Fruit fly (Drosophila melanogaster) ovary, adult (tissue): ENCODE results near the gene CG5262.

Experiments
- CG17801 ChIP-seq: fragments of 200-800 bp; optimal IDR thresholded peaks from 2 replicates; lab custom pipeline; 2019; ENCODE audit warnings: missing biosample characterization, mild to moderate bottlenecking, missing genetic modification characterization, moderate library complexity; ENCODE audit not compliant: partially characterized antibody

Gene CG5262

DNA sequence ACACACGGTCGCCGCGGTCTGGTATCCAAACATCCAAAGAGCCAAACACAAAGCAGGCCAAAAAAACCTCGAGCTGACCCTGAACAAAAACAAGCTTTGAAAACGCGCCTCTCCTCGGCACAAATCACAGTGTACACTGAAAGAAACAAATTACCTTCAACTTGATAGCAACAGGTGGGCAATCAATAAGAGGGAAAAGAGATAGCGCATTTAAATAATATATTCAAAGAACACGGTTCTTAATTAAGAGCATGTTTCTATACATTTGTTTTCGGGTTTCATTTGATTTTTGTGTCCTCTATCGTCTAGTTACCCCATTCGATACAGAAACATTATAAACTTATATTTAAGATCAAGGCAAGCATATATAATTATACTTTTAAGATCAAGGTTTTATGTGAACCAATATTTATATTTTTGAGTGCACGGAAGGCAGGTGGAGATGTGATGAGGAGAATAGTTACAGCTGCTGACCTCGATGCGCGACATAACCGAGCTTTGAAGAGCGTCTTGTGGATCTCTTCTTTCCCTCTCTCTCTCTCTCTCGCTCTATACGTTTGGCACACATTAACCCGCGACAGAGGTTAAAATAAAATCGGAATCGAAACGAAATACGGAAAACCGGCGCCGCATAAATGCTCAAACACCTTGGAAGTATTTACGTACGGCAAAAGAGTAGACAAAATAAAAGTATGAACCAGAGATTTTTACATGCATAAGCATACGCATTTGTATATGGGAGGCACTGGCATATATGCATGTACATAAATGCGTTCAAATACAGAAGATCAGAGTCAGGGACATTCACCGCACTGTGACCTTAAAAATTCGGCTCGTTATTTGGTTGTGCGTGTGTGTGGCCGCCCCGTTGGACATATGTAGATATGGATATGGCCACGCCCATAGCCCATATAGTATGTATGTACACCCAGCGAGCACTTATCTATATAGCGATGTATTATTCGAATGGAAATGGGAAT lies 31.7 kb downstream of the CG5262 start:
- peak; percentile 60 for TF ChIP-seq CG17801 (GFP tag; lab: Kevin White, UChicago)

DNA sequence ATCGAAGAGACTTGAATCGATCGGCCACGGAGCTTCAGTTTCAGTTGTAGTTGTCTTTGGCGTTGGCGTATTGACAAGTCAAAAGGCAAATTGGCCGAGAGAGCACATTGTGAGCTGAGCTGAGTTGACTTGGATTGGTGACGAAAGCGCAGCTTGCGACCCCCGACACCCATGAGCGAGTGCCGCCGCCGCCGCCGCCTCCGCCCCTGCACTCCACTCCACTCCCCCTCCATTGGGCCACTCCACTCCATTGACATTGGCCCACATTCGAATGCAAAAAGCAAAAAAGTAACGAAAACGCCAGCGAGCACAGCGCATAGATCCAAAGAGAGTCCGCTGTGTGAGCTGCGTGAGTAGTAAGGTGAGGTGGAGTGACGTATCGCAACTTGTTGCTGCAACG lies 32.5 kb downstream of the CG5262 start:
- TF ChIP-seq CG17801 (GFP tag; lab: Kevin White, UChicago) = no peak

DNA sequence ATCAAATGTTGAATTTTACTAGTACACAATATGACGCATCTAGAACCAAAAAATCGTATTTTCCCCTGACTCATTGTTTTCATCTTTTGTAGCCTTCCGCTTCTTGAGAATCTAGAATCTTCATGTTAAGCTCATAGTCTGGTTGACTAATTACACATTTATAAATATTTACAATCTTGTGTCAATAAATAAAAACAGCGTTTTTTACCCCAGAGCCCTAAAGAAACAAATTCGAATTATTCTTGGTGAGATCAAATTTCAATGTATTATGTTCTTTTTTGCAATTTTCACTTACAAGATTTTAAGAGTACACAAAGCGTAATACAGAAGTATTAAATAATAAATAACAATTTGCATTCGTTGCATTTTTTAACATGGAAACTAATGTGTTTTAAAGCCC lies 34.2 kb downstream of the CG5262 start:
- no peak for TF ChIP-seq CG17801 (GFP tag; lab: Kevin White, UChicago)

dm6 chr3L:20395257-20395909 lies 34.9 kb downstream of the CG5262 start:
- TF ChIP-seq CG17801 (GFP tag; lab: Kevin White, UChicago) = peak; percentile 75

DNA sequence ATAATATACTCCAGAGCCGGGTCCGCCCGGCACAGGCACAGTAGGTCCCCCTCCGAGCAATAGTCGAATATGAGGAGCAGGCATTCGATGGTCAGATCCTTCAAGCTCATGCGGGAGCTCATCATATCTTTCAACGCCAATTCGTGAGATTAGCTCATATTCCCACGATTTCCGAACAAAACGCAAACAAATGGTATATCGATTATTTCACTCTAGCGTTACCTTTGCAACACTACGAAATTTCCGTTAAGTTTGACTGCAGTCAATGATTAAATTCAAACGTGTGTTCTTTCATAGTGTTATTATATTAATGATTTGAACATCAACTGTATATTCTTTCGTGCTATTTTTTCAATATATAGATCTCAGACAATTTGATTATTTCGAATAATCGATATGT lies 36.9 kb downstream of the CG5262 start, which contains the start of gene CG33969:
CG33969 (minus strand) TSS at position 197 of the 400 bp plus-strand sequence.
- TF ChIP-seq CG17801 (GFP tag; lab: Kevin White, UChicago) = peak; percentile 2

dm6 chr3L:20388983-20389382 lies 41.3 kb downstream of the CG5262 start:
- no peak for TF ChIP-seq CG17801 (GFP tag; lab: Kevin White, UChicago)

DNA sequence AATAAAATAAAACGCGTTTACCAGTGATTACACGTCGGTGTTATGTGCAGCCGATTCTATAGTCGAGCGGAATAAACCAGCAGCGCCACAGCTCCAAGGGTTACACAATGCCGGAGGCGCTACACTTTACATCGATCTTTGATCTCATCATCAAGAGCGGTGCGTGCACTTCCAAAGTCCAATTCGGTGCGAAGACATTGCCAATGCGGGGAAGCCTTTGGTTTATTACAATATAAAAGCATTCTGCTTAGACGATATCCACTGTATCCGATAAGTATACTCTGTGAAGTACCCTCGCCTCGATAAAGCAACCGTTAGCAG lies 42.5 kb downstream of the CG5262 start:
- TF ChIP-seq CG17801 (GFP tag; lab: Kevin White, UChicago) = no peak

DNA sequence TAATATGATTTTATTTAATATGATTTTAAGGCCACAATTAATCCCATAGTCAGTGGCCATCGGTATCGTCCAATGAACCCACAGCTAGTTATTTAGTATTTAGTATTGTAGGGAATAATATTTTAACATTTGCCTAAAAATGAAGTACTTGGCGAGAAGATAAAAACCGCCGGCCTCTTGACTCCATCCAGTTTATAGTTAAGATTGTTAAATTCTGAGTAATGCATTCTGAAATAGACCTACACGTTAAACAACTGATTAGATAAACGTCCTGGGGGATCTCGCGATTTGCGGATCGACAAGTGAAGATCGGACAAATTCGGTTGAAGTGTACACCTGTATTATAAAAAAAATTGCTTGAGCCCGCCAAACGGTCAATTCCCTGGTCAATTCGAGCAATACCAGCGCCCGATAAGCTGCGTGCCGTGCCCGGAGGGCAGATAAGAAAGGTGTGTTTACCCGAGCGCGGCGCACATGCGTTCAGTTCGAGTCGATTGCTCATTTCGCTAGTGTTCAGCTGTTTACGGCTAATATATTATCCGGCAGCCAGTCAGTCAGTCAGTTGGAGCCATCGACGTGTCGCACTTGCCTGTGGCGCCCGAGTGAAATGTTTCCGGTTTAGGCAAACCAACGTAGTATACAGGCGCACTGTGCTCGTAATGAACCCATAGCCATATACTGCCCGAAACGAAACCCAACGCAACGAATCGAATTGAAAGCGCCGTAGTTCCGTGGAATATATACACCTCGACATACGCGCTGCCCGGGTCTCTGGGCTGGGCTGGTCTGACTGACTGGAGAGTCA lies 43.0 kb downstream of the CG5262 start:
- TF ChIP-seq CG17801 (GFP tag; lab: Kevin White, UChicago) = no peak

- no peak for TF ChIP-seq CG17801 (GFP tag; lab: Kevin White, UChicago)
Observed at dm6 chr3L:20385969-20386370, 44.3 kb downstream of the CG5262 start.

- no peak for TF ChIP-seq CG17801 (GFP tag; lab: Kevin White, UChicago)
Observed at dm6 chr3L:20385408-20385807, 44.9 kb downstream of the CG5262 start.

DNA sequence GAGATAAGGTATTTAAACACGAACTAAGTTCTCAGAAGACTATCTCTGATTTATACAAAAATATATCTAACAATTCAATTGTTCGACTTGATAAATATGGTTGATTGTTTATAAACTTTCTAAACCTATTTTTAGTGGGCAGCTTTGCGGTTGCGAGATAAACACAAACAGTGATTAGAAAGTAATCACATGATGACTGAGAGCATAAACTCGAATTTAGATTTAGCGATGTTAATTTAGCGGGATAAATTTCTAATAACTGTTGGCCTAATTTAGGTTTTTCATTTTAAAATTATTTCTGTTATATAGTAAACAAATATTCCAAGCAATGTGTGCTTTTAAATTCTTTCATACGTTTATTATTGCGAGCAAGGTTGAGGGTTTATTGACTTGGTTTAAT lies 45.3 kb downstream of the CG5262 start:
- no peak for TF ChIP-seq CG17801 (GFP tag; lab: Kevin White, UChicago)

dm6 chr3L:20384086-20384810 lies 46.0 kb downstream of the CG5262 start, which contains the start of the genes CG5498 and fbl:
Gene CG5498, minus strand, starts transcription at chr3L:20384109.
Gene fbl, plus strand, starts transcription at chr3L:20384429.
- peak; percentile 76 for TF ChIP-seq CG17801 (GFP tag; lab: Kevin White, UChicago)

- no peak for TF ChIP-seq CG17801 (GFP tag; lab: Kevin White, UChicago)
Observed at dm6 chr3L:20379496-20379895, 50.8 kb downstream of the CG5262 start.
